Worm (Caenorhabditis elegans): ENCODE measurements around the gene hpo-36.

hpo-36 gene

ce11 chrV:3703888-3704287 is 35.3 kb downstream of the hpo-36 start (continued):
- TF ChIP-seq ces-1 (GFP tag; optimal IDR thresholded peaks at IDR 0.05) (no peak), dve-1 (tag; optimal IDR thresholded peaks at IDR 0.05; ENCODE audit: insufficient read depth) (peak; percentile 67), nhr-28 (tag; optimal IDR thresholded peaks at IDR 0.05) (peak; percentile 34), vab-7 (GFP tag; IDR thresholded peaks at IDR 0.05) (no peak), ZK337.2 (GFP tag; IDR thresholded peaks at IDR 0.05) (no peak), mep-1 (tag; optimal IDR thresholded peaks at IDR 0.05) (peak; percentile 70), R02D3.7 (tag; optimal IDR thresholded peaks at IDR 0.05) (no peak), tra-1 (GFP tag; IDR thresholded peaks at IDR 0.05) (0 out of 2 replicates have a peak, but pooled peaks have one; percentile 21), zfp-3 (GFP tag; conservative IDR thresholded peaks at IDR 0.05) (no peak), Y75B8A.6 (GFP tag; IDR thresholded peaks at IDR 0.05) (no peak), egl-43 (GFP tag; IDR thresholded peaks at IDR 0.05) (peak; percentile 44; the same call in 1 of the 2 replicates), unc-130 (GFP tag; optimal IDR thresholded peaks at IDR 0.05) (no peak), F10B5.3 (tag; optimal IDR thresholded peaks at IDR 0.05) (no peak), ama-1 (optimal IDR thresholded peaks at IDR 0.05) (no peak), aly-2 (tag; optimal IDR thresholded peaks at IDR 0.05) (no peak), mxl-3 (GFP tag; optimal IDR thresholded peaks at IDR 0.05) (peak; percentile 8), skn-1 (tag; optimal IDR thresholded peaks at IDR 0.05) (no peak), ZK546.5 (tag; optimal IDR thresholded peaks at IDR 0.05) (no peak), attf-4 (tag; optimal IDR thresholded peaks at IDR 0.05) (no peak), zip-2 (tag; optimal IDR thresholded peaks at IDR 0.05) (no peak), nhr-48 (tag; optimal IDR thresholded peaks at IDR 0.05) (peak; percentile 49), rbr-2 (tag; optimal IDR thresholded peaks at IDR 0.05) (peak; percentile 56), hlh-30 (tag; optimal IDR thresholded peaks at IDR 0.05; ENCODE audit: insufficient read depth) (peak; percentile 76), lin-1 (GFP tag; IDR thresholded peaks at IDR 0.05) (no peak), php-3 (GFP tag; IDR thresholded peaks at IDR 0.05) (no peak), ztf-7 (tag; optimal IDR thresholded peaks at IDR 0.05) (no peak), nhr-77 (tag; optimal IDR thresholded peaks at IDR 0.05) (no peak), Y105C5A.15 (GFP tag; IDR thresholded peaks at IDR 0.05) (no peak), daf-8 (GFP tag; IDR thresholded peaks at IDR 0.05) (no peak), T26A8.4 (GFP tag; IDR thresholded peaks at IDR 0.05) (peak; percentile 37; the same call in 1 of the 2 replicates), daf-19 (GFP tag; conservative IDR thresholded peaks at IDR 0.05) (no peak), ztf-11 (tag; optimal IDR thresholded peaks at IDR 0.05) (no peak), sdz-12 (GFP tag; optimal IDR thresholded peaks at IDR 0.05) (no peak), ceh-28 (tag; optimal IDR thresholded peaks at IDR 0.05) (no peak), ceh-32 (tag; optimal IDR thresholded peaks at IDR 0.05; ENCODE audit: poor library complexity) (no peak), pqm-1 (tag; optimal IDR thresholded peaks at IDR 0.05) (no peak)

- TF ChIP-seq nhr-41 (GFP tag; IDR thresholded peaks at IDR 0.05), result no peak
- no peak for TF ChIP-seq lin-13 (GFP tag; optimal IDR thresholded peaks at IDR 0.05)
- peak; percentile 9 for TF ChIP-seq dve-1 (tag; optimal IDR thresholded peaks at IDR 0.05; ENCODE audit: insufficient read depth)
- no peak for TF ChIP-seq sdz-12 (GFP tag; optimal IDR thresholded peaks at IDR 0.05)
- peak; percentile 18; the same call in 1 of the 2 replicates for TF ChIP-seq hmg-1.1 (GFP tag; IDR thresholded peaks at IDR 0.05)
- TF ChIP-seq D1046.2 (GFP tag; IDR thresholded peaks at IDR 0.05), result no peak
- no peak for TF ChIP-seq unc-62 (GFP tag; optimal IDR thresholded peaks at IDR 0.05 in 1 of 2)
- TF ChIP-seq unc-62 (tag; optimal IDR thresholded peaks at IDR 0.05), result no peak
- TF ChIP-seq mes-2 (tag; optimal IDR thresholded peaks at IDR 0.05; ENCODE audit: poor library complexity, severe bottlenecking), result peak; percentile 39
- TF ChIP-seq ceh-44 (GFP tag; IDR thresholded peaks at IDR 0.05), result no peak
- no peak for TF ChIP-seq mdt-29 (GFP tag; IDR thresholded peaks at IDR 0.05)
- TF ChIP-seq lim-7 (GFP tag; IDR thresholded peaks at IDR 0.05), result no peak
- no peak for TF ChIP-seq Y75B8A.6 (GFP tag; IDR thresholded peaks at IDR 0.05)
These were observed 36.2 kb downstream of the hpo-36 start for ce11 chrV:3702998-3703397.
